Worm (Caenorhabditis elegans) whole organism, L4/young adult: Measurements from ENCODE around the gene mam-1.

Experiments
- W03F9.2 ChIP-seq: fragments of 150-350 bp; optimal IDR thresholded peaks from 2 replicates; lab custom pipeline; 2014; ENCODE audit warnings: missing biosample characterization, missing genetic modification characterization
- dao-5 ChIP-seq: sonication (generic microtip); optimal IDR thresholded peaks from 2 replicates; lab custom pipeline; 2016; ENCODE audit warnings: missing genotype, missing genetic modification characterization, moderate library complexity, missing compliant biosample characterization
- him-1 ChIP-seq: sonication (generic microtip); optimal IDR thresholded peaks from 2 replicates; lab custom pipeline; 2016; ENCODE audit warnings: missing genotype, missing genetic modification reagents, missing genetic modification characterization, missing compliant biosample characterization

ce11 chrX:880367-880766, 7.8 kb downstream of the mam-1 start, which contains the start of gene ZC13.2:
- TF ChIP-seq him-1 (tag; lab: Kevin White, UChicago) (no peak), W03F9.2 (tag; lab: Kevin White, UChicago) (no peak), dao-5 (tag; lab: Kevin White, UChicago) (no peak)
